Worm (Caenorhabditis elegans) whole organism, L4 larva: ENCODE results near the gene F22E5.12.

Experiments
- F37D6.2 ChIP-seq: sonication (generic microtip); optimal IDR thresholded peaks from 2 replicates; lab custom pipeline; 2016; ENCODE audit warnings: mild to moderate bottlenecking, missing genetic modification characterization, missing compliant biosample characterization
- F44E2.7 ChIP-seq: fragments of 200-800 bp; sonication (Bioruptor generic); IDR thresholded peaks from 2 replicates; pipeline ENCODE4 v2.1.2; 2022; ENCODE audit warnings: missing genetic modification characterization, missing compliant biosample characterization
- R02D3.7 ChIP-seq: fragments of 150-350 bp; sonication (generic microtip); optimal IDR thresholded peaks from 3 replicates; lab custom pipeline; 2014; ENCODE audit warnings: missing biosample characterization, missing genetic modification characterization
- aha-1 ChIP-seq: fragments of 150-350 bp; peaks from one replicate; lab custom pipeline; 2014; ENCODE audit warnings: missing biosample characterization, missing genetic modification characterization
- ceh-28 ChIP-seq: fragments of 150-350 bp; optimal IDR thresholded peaks from 2 replicates; lab custom pipeline; 2014; ENCODE audit warnings: missing biosample characterization, missing genetic modification reagents, missing genetic modification characterization
- ceh-82 ChIP-seq: sonication (generic microtip); optimal IDR thresholded peaks from 2 replicates; lab custom pipeline; 2017; ENCODE audit warnings: missing biosample characterization, missing genetic modification characterization
- ctbp-1 ChIP-seq: fragments of 200-800 bp; sonication (Bioruptor generic); IDR thresholded peaks from 2 replicates; pipeline ENCODE4 v1.3.6; 2022; ENCODE audit warnings: missing genetic modification reagents, missing genetic modification characterization, missing compliant biosample characterization
- daf-12 ChIP-seq: fragments of 150-350 bp; optimal IDR thresholded peaks from 2 replicates; lab custom pipeline; 2014; ENCODE audit warnings: missing biosample characterization, missing genetic modification reagents, missing genetic modification characterization
- daf-16 ChIP-seq, 3 experiments: sonication (generic microtip); optimal IDR thresholded peaks; 2 replicates each; lab custom pipeline; 2016 to 2017; ENCODE audit warnings: missing genetic modification characterization in 3 of 3, missing genetic modification reagents in 3 of 3, mild to moderate bottlenecking in 2 of 3, missing compliant biosample characterization in 2 of 3, missing biosample characterization in 1 of 3, moderate library complexity in 1 of 3
- dmd-6 ChIP-seq: fragments of 200-800 bp; sonication (Bioruptor generic); IDR thresholded peaks from 2 replicates; pipeline ENCODE4 v1.3.6; 2022; ENCODE audit warnings: missing genetic modification reagents, missing genetic modification characterization, missing compliant biosample characterization
- dmd-8 ChIP-seq: fragments of 200-800 bp; sonication (Bioruptor generic); IDR thresholded peaks from 2 replicates; pipeline ENCODE4 v1.3.6; 2022; ENCODE audit warnings: missing genetic modification characterization, missing compliant biosample characterization
- duxl-1 ChIP-seq: sonication (generic microtip); optimal IDR thresholded peaks from 2 replicates; lab custom pipeline; 2016; ENCODE audit warnings: mild to moderate bottlenecking, missing genetic modification characterization, moderate library complexity, missing compliant biosample characterization; ENCODE audit not compliant: poor library complexity
- egl-27 ChIP-seq: sonication (generic microtip); optimal IDR thresholded peaks from 3 replicates; lab custom pipeline; 2017; ENCODE audit warnings: missing biosample characterization, missing genetic modification reagents, missing genetic modification characterization
- egl-43 ChIP-seq: fragments of 200-800 bp; sonication (Bioruptor generic); IDR thresholded peaks from 2 replicates; pipeline ENCODE4 v1.3.6; 2022; ENCODE audit warnings: missing genetic modification reagents, missing genetic modification characterization, missing compliant biosample characterization
- hlh-11 ChIP-seq: fragments of 200-800 bp; sonication (Bioruptor generic); optimal IDR thresholded peaks from 2 replicates; lab custom pipeline; 2018; ENCODE audit warnings: mild to moderate bottlenecking, missing genetic modification characterization, missing compliant biosample characterization
- lin-1 ChIP-seq: fragments of 200-800 bp; sonication (Bioruptor generic); IDR thresholded peaks from 2 replicates; pipeline ENCODE4 v1.3.6; 2022; ENCODE audit warnings: missing genetic modification reagents, missing genetic modification characterization, missing compliant biosample characterization
- lin-39 ChIP-seq: fragments of 150-350 bp; optimal IDR thresholded peaks from 2 replicates; lab custom pipeline; 2014; ENCODE audit warnings: missing biosample characterization, missing genetic modification reagents, missing genetic modification characterization
- madf-5 ChIP-seq, 2 experiments: fragments of 200-800 bp; sonication (Bioruptor generic); IDR thresholded peaks; 2 replicates each; pipeline ENCODE4 v1.3.6; 2022; ENCODE audit warnings: missing compliant biosample characterization in 2 of 2, missing genetic modification characterization in 2 of 2
- madf-9 ChIP-seq: fragments of 200-800 bp; sonication (Bioruptor generic); conservative IDR thresholded peaks from 2 replicates; pipeline ENCODE4 v1.3.6; 2022; ENCODE audit warnings: missing genetic modification reagents, missing genetic modification characterization, missing compliant biosample characterization
- mdl-1 ChIP-seq, 2 experiments: fragments of 150-350 bp in 1 of 2; sonication (generic microtip) in 1 of 2; optimal IDR thresholded peaks; 2 replicates each; lab custom pipeline; 2014 to 2017; ENCODE audit warnings: missing biosample characterization in 2 of 2, missing genetic modification characterization in 2 of 2
- mdt-29 ChIP-seq: fragments of 200-800 bp; sonication (Bioruptor generic); IDR thresholded peaks from 2 replicates; pipeline ENCODE4 v1.3.6; 2022; ENCODE audit warnings: missing genetic modification reagents, missing genetic modification characterization, missing compliant biosample characterization
- mxl-2 ChIP-seq: fragments of 200-800 bp; sonication (Bioruptor generic); conservative IDR thresholded peaks from 2 replicates; pipeline ENCODE4 v1.3.6; 2022; ENCODE audit warnings: missing genetic modification reagents, missing genetic modification characterization, missing compliant biosample characterization
- nhr-102 ChIP-seq: sonication (generic microtip); optimal IDR thresholded peaks from 2 replicates; lab custom pipeline; 2016; ENCODE audit warnings: mild to moderate bottlenecking, missing genetic modification characterization, moderate library complexity, missing compliant biosample characterization
- nhr-11 ChIP-seq: fragments of 150-350 bp; optimal IDR thresholded peaks from 2 replicates; lab custom pipeline; 2014; ENCODE audit warnings: missing biosample characterization, missing genetic modification characterization
- nhr-25 ChIP-seq: sonication (generic microtip); optimal IDR thresholded peaks from 2 replicates; lab custom pipeline; 2017; ENCODE audit warnings: missing genetic modification characterization, mild to moderate bottlenecking, missing compliant biosample characterization, antibody characterized with exemption, moderate library complexity, borderline replicate concordance; ENCODE audit not compliant: insufficient read depth
- nhr-28 ChIP-seq: fragments of 150-350 bp; optimal IDR thresholded peaks from 2 replicates; lab custom pipeline; 2014; ENCODE audit warnings: missing biosample characterization, missing genetic modification characterization
- nhr-41 ChIP-seq: fragments of 200-800 bp; sonication (Bioruptor generic); IDR thresholded peaks from 2 replicates; pipeline ENCODE4 v1.3.6; 2022; ENCODE audit warnings: missing genetic modification reagents, missing genetic modification characterization, missing compliant biosample characterization
- nhr-42 ChIP-seq: fragments of 200-800 bp; sonication (Bioruptor generic); IDR thresholded peaks from 2 replicates; pipeline ENCODE4 v1.3.6; 2022; ENCODE audit warnings: missing genetic modification characterization, missing compliant biosample characterization
- nhr-48 ChIP-seq: sonication (generic microtip); optimal IDR thresholded peaks from 2 replicates; lab custom pipeline; 2016; ENCODE audit warnings: mild to moderate bottlenecking, missing genetic modification characterization, missing compliant biosample characterization
- nhr-76 ChIP-seq: fragments of 150-350 bp; optimal IDR thresholded peaks from 2 replicates; lab custom pipeline; 2014; ENCODE audit warnings: missing biosample characterization, missing genetic modification characterization
- nhr-77 ChIP-seq: fragments of 150-350 bp; optimal IDR thresholded peaks from 2 replicates; lab custom pipeline; 2014; ENCODE audit warnings: missing biosample characterization, missing genetic modification characterization
- php-3 ChIP-seq: fragments of 200-800 bp; sonication (Bioruptor generic); IDR thresholded peaks from 2 replicates; pipeline ENCODE4 v1.3.6; 2022; ENCODE audit warnings: missing genetic modification reagents, missing genetic modification characterization, missing compliant biosample characterization
- pqm-1 ChIP-seq: sonication (generic microtip); optimal IDR thresholded peaks from 2 replicates; lab custom pipeline; 2017; ENCODE audit warnings: missing biosample characterization, missing genetic modification characterization
- saeg-2 ChIP-seq: fragments of 200-800 bp; sonication (Bioruptor generic); IDR thresholded peaks from 2 replicates; pipeline ENCODE4 v1.3.6; 2022; ENCODE audit warnings: missing genetic modification reagents, missing genetic modification characterization, missing compliant biosample characterization
- spr-1 ChIP-seq: sonication (generic microtip); optimal IDR thresholded peaks from 2 replicates; lab custom pipeline; 2016; ENCODE audit warnings: mild to moderate bottlenecking, missing genetic modification characterization, missing compliant biosample characterization
- zag-1 ChIP-seq: fragments of 150-350 bp; optimal IDR thresholded peaks from 2 replicates; lab custom pipeline; 2014; ENCODE audit warnings: missing biosample characterization, missing genetic modification characterization
- zfp-3 ChIP-seq: fragments of 200-800 bp; sonication (Bioruptor generic); conservative IDR thresholded peaks from 2 replicates; pipeline ENCODE4 v1.3.6; 2022; ENCODE audit warnings: missing genetic modification reagents, missing genetic modification characterization, missing compliant biosample characterization
- zip-11 ChIP-seq: fragments of 200-800 bp; sonication (Bioruptor generic); IDR thresholded peaks from 2 replicates; pipeline ENCODE4 v1.3.6; 2022; ENCODE audit warnings: missing genetic modification characterization, missing compliant biosample characterization

The F22E5.12 gene

ce11 chrII:2686985-2687675 lies 40.5 kb upstream of the F22E5.12 start, which contains the start of the genes sup-9 and nspf-1:
Gene sup-9 (minus strand): TSS chrII:2687027.
Gene nspf-1 (plus strand): TSS chrII:2687625.
- TF ChIP-seq ctbp-1 (GFP tag; lab: Robert Waterston, UW) (0 out of 2 replicates have a peak, but pooled peaks have one; percentile 32), daf-16 (GFP tag; optimal IDR thresholded peaks at IDR 0.05; lab: Kevin White, UChicago) (peak in 1 of 2 experiments; percentile 45), daf-16 (tag; optimal IDR thresholded peaks at IDR 0.05; lab: Kevin White, UChicago) (no peak), nhr-11 (tag; lab: Kevin White, UChicago) (peak; percentile 9), saeg-2 (no peak)

- TF ChIP-seq saeg-2 (no peak), nhr-76 (tag; lab: Kevin White, UChicago) (no peak), aha-1 (tag; lab: Kevin White, UChicago) (peak; percentile 96), zag-1 (no peak), nhr-42 (no peak), R02D3.7 (tag; lab: Kevin White, UChicago) (no peak), F37D6.2 (tag; lab: Kevin White, UChicago) (no peak)
- TF ChIP-seq, all 104 proteins: peak for 1
Observed at ce11 chrII:2684783-2685182, 38.1 kb upstream of the F22E5.12 start.

ce11 chrII:2684208-2684607 lies 37.6 kb upstream of the F22E5.12 start, which contains the start of gene ceh-87:
Gene ceh-87 (minus strand): TSS chrII:2684308.
- no peak for TF ChIP-seq zag-1
- no peak for TF ChIP-seq madf-5 (GFP tag; IDR thresholded peaks at IDR 0.05; lab: Robert Waterston, UW)
- no peak for TF ChIP-seq ceh-82 (tag; lab: Kevin White, UChicago)
- no peak for TF ChIP-seq zip-11
- TF ChIP-seq duxl-1 (tag; lab: Kevin White, UChicago) = no peak
- TF ChIP-seq hlh-11 (tag; lab: Kevin White, UChicago) = no peak
- TF ChIP-seq mdl-1 (tag; optimal IDR thresholded peaks at IDR 0.05; lab: Kevin White, UChicago) = no peak
- no peak for TF ChIP-seq ceh-28 (tag; lab: Kevin White, UChicago)
- TF ChIP-seq nhr-25 (tag; lab: Kevin White, UChicago) = no peak
- TF ChIP-seq spr-1 (tag; lab: Kevin White, UChicago) = no peak
- TF ChIP-seq nhr-76 (tag; lab: Kevin White, UChicago) = no peak
- no peak for TF ChIP-seq egl-43 (GFP tag; lab: Robert Waterston, UW)
- no peak for TF ChIP-seq zfp-3
- TF ChIP-seq dmd-6 (GFP tag; lab: Robert Waterston, UW) = no peak
- TF ChIP-seq R02D3.7 (tag; lab: Kevin White, UChicago) = no peak
- no peak for TF ChIP-seq F44E2.7 (GFP tag; lab: Robert Waterston, UW)

ce11 chrII:2681118-2681517 lies 34.5 kb upstream of the F22E5.12 start, which contains the start of gene F34D6.1:
Gene F34D6.1 (minus strand): TSS chrII:2681218.
- TF ChIP-seq aha-1 (tag; lab: Kevin White, UChicago) = peak; percentile 36
- no peak for TF ChIP-seq madf-9 (GFP tag; lab: Robert Waterston, UW)
- no peak for TF ChIP-seq ceh-28 (tag; lab: Kevin White, UChicago)

- TF ChIP-seq nhr-28 (tag; lab: Kevin White, UChicago) (peak; percentile 88), mxl-2 (GFP tag; lab: Robert Waterston, UW) (no peak), dmd-6 (GFP tag; lab: Robert Waterston, UW) (peak; percentile 92), nhr-48 (peak; percentile 33), dmd-8 (no peak), zag-1 (no peak), hlh-11 (tag; lab: Kevin White, UChicago) (peak; percentile 63), pqm-1 (tag; lab: Kevin White, UChicago) (peak; percentile 94), egl-27 (no peak), lin-39 (tag; lab: Kevin White, UChicago) (no peak), daf-12 (tag; lab: Kevin White, UChicago) (no peak), egl-43 (GFP tag; lab: Robert Waterston, UW) (0 out of 2 replicates have a peak, but pooled peaks have one; percentile 41), nhr-102 (tag; lab: Kevin White, UChicago) (peak; percentile 22), nhr-41 (GFP tag; lab: Robert Waterston, UW) (no peak), nhr-77 (peak; percentile 7), php-3 (peak; percentile 48; the same call in 1 of the 2 replicates), nhr-42 (no peak), mdt-29 (no peak), lin-1 (GFP tag; lab: Robert Waterston, UW) (0 out of 2 replicates have a peak, but pooled peaks have one; percentile 12)
Observed at ce11 chrII:2677534-2678168, 31.0 kb upstream of the F22E5.12 start, which contains the start of gene F22E5.17. Gene F22E5.17 (plus strand): TSS chrII:2678041.
